Worm (Caenorhabditis elegans): ENCODE data around the gene skr-10.

ce11 chrIV:15926746-15927145 lies 19.9 kb upstream of the skr-10 start, which contains the start of gene Y105C5B.8:
- TF ChIP-seq lin-13 (GFP tag; optimal IDR thresholded peaks at IDR 0.05): no peak
- TF ChIP-seq hmg-1.1 (GFP tag; IDR thresholded peaks at IDR 0.05): no peak
- no peak for TF ChIP-seq lin-15B (tag; optimal IDR thresholded peaks at IDR 0.05)
- no peak for TF ChIP-seq ces-1 (GFP tag; optimal IDR thresholded peaks at IDR 0.05)
- TF ChIP-seq duxl-1 (tag; optimal IDR thresholded peaks at IDR 0.05; ENCODE audit: poor library complexity): no peak
- no peak for TF ChIP-seq zip-2 (tag; optimal IDR thresholded peaks at IDR 0.05)
